Worm (Caenorhabditis elegans) whole organism, L1 larva: ENCODE results near the gene nhr-190.

ENCODE experiments used
- C04F5.9 ChIP-seq: sonication (generic microtip); optimal IDR thresholded peaks from 2 replicates; lab custom pipeline; 2016; ENCODE audit warnings: missing genetic modification characterization, missing compliant biosample characterization
- F16B12.6 ChIP-seq: fragments of 150-350 bp; optimal IDR thresholded peaks from 2 replicates; lab custom pipeline; 2014; ENCODE audit warnings: missing biosample characterization, missing genetic modification characterization
- aha-1 ChIP-seq: fragments of 150-350 bp; optimal IDR thresholded peaks from 2 replicates; lab custom pipeline; 2014; ENCODE audit warnings: missing biosample characterization, missing genetic modification characterization
- aly-2 ChIP-seq: fragments of 150-350 bp; optimal IDR thresholded peaks from 2 replicates; lab custom pipeline; 2014; ENCODE audit warnings: missing biosample characterization, missing genetic modification characterization
- ceh-88 ChIP-seq: fragments of 200-800 bp; sonication (Bioruptor generic); IDR thresholded peaks from 2 replicates; pipeline ENCODE4 v1.3.6; 2022; ENCODE audit warnings: missing genetic modification characterization, missing compliant biosample characterization
- ceh-90 ChIP-seq: sonication (generic microtip); optimal IDR thresholded peaks from 2 replicates; lab custom pipeline; 2016; ENCODE audit warnings: missing genetic modification characterization, missing compliant biosample characterization
- ces-1 ChIP-seq: fragments of 150-350 bp; optimal IDR thresholded peaks from 2 replicates; lab custom pipeline; 2014; ENCODE audit warnings: missing biosample characterization, missing genetic modification reagents, missing genetic modification characterization
- dpl-1 ChIP-seq, 3 experiments: fragments of 150-350 bp in 2 of 3; sonication (generic microtip) in 1 of 3; optimal IDR thresholded peaks; 2 replicates each; lab custom pipeline; 2014 to 2017; ENCODE audit warnings: missing biosample characterization in 3 of 3, missing genetic modification characterization in 3 of 3, missing genetic modification reagents in 3 of 3
- dsc-1 ChIP-seq: sonication (generic microtip); optimal IDR thresholded peaks from 2 replicates; lab custom pipeline; 2016; ENCODE audit warnings: mild to moderate bottlenecking, missing genetic modification characterization, missing compliant biosample characterization
- egl-27 ChIP-seq, 2 experiments: fragments of 150-350 bp in 1 of 2; sonication (generic microtip); optimal IDR thresholded peaks; 3 replicates each; lab custom pipeline; 2017 to 2018; ENCODE audit warnings: missing biosample characterization in 2 of 2, missing genetic modification characterization in 2 of 2, missing genetic modification reagents in 2 of 2
- elt-2 ChIP-seq: sonication (generic microtip); optimal IDR thresholded peaks from 2 replicates; lab custom pipeline; 2016; ENCODE audit warnings: missing genetic modification characterization, mild to moderate bottlenecking, inconsistent platforms, missing compliant biosample characterization, missing genetic modification reagents
- ets-5 ChIP-seq: fragments of 200-800 bp; sonication (Bioruptor generic); IDR thresholded peaks from 2 replicates; pipeline ENCODE4 v1.3.6; 2022; ENCODE audit warnings: missing genetic modification characterization, missing compliant biosample characterization
- fkh-10 ChIP-seq: sonication (generic microtip); optimal IDR thresholded peaks from 2 replicates; lab custom pipeline; 2017; ENCODE audit warnings: missing biosample characterization, missing genetic modification reagents, missing genetic modification characterization
- fkh-4 ChIP-seq: sonication (generic microtip); optimal IDR thresholded peaks from 2 replicates; lab custom pipeline; 2016; ENCODE audit warnings: missing compliant biosample characterization, missing genetic modification characterization, borderline replicate concordance
- fos-1 ChIP-seq: fragments of 150-350 bp; optimal IDR thresholded peaks from 2 replicates; lab custom pipeline; 2014; ENCODE audit warnings: missing biosample characterization, missing genetic modification characterization
- grh-1 ChIP-seq: fragments of 200-800 bp; sonication (Bioruptor generic); IDR thresholded peaks from 2 replicates; pipeline ENCODE4 v1.3.6; 2022; ENCODE audit warnings: missing genetic modification reagents, missing genetic modification characterization, missing compliant biosample characterization
- hlh-17 ChIP-seq: fragments of 200-800 bp; sonication (Bioruptor generic); optimal IDR thresholded peaks from 2 replicates; lab custom pipeline; 2018; ENCODE audit warnings: missing genetic modification characterization, mild to moderate bottlenecking, missing compliant biosample characterization, moderate library complexity, borderline replicate concordance
- hlh-4 ChIP-seq: sonication (generic microtip); optimal IDR thresholded peaks from 2 replicates; lab custom pipeline; 2016; ENCODE audit warnings: mild to moderate bottlenecking, missing genetic modification characterization, missing compliant biosample characterization
- irx-1 ChIP-seq: sonication (generic microtip); optimal IDR thresholded peaks from 2 replicates; lab custom pipeline; 2016; ENCODE audit warnings: missing genetic modification characterization, missing compliant biosample characterization
- jun-1 ChIP-seq: fragments of 150-350 bp; optimal IDR thresholded peaks from 2 replicates; lab custom pipeline; 2014; ENCODE audit warnings: missing biosample characterization, missing genetic modification reagents, missing genetic modification characterization
- lin-13 ChIP-seq: fragments of 150-350 bp; optimal IDR thresholded peaks from 2 replicates; lab custom pipeline; 2014; ENCODE audit warnings: missing biosample characterization, missing genetic modification reagents, missing genetic modification characterization
- lin-14 ChIP-seq: fragments of 200-800 bp; sonication (Bioruptor generic); optimal IDR thresholded peaks from 2 replicates; lab custom pipeline; 2018; ENCODE audit warnings: mild to moderate bottlenecking, missing genetic modification characterization, moderate library complexity, missing compliant biosample characterization
- lin-35 ChIP-seq, 2 experiments: fragments of 150-350 bp; optimal IDR thresholded peaks; 2 replicates each; lab custom pipeline; 2014; ENCODE audit warnings: missing biosample characterization in 2 of 2, missing genetic modification characterization in 2 of 2, missing genetic modification reagents in 2 of 2
- lsy-2 ChIP-seq, 2 experiments: fragments of 150-350 bp; optimal IDR thresholded peaks; 2 replicates each; lab custom pipeline; 2014; ENCODE audit warnings: missing biosample characterization in 2 of 2, missing genetic modification characterization in 2 of 2
- mab-9 ChIP-seq: fragments of 200-800 bp; sonication (Bioruptor generic); IDR thresholded peaks from 2 replicates; pipeline ENCODE4 v1.3.6; 2022; ENCODE audit warnings: missing genetic modification reagents, missing genetic modification characterization, missing compliant biosample characterization
- mdl-1 ChIP-seq, 2 experiments: fragments of 150-350 bp; optimal IDR thresholded peaks; 2 replicates each; lab custom pipeline; 2014 to 2017; ENCODE audit warnings: missing biosample characterization in 2 of 2, missing genetic modification characterization in 2 of 2, inconsistent platforms in 1 of 2
- mef-2 ChIP-seq: fragments of 150-350 bp; optimal IDR thresholded peaks from 2 replicates; lab custom pipeline; 2014; ENCODE audit warnings: missing biosample characterization, missing genetic modification characterization
- mep-1 ChIP-seq: fragments of 150-350 bp; optimal IDR thresholded peaks from 2 replicates; lab custom pipeline; 2014; ENCODE audit warnings: missing biosample characterization, missing genetic modification characterization
- nhr-11 ChIP-seq: fragments of 150-350 bp; optimal IDR thresholded peaks from 2 replicates; lab custom pipeline; 2014; ENCODE audit warnings: missing biosample characterization, missing genetic modification characterization
- nhr-19 ChIP-seq: fragments of 200-800 bp; sonication (Bioruptor generic); conservative IDR thresholded peaks from 2 replicates; pipeline ENCODE4 v1.3.6; 2022; ENCODE audit warnings: missing genetic modification characterization, missing compliant biosample characterization
- nhr-20 ChIP-seq: sonication (generic microtip); optimal IDR thresholded peaks from 2 replicates; lab custom pipeline; 2016; ENCODE audit warnings: mild to moderate bottlenecking, missing genetic modification characterization, missing compliant biosample characterization
- nhr-237 ChIP-seq: fragments of 150-350 bp; optimal IDR thresholded peaks from 2 replicates; lab custom pipeline; 2014; ENCODE audit warnings: missing biosample characterization, missing genetic modification characterization
- nhr-47 ChIP-seq: sonication (generic microtip); optimal IDR thresholded peaks from 2 replicates; lab custom pipeline; 2016; ENCODE audit warnings: mild to moderate bottlenecking, missing genetic modification characterization, moderate library complexity, missing compliant biosample characterization
- nhr-71 ChIP-seq: sonication (generic microtip); optimal IDR thresholded peaks from 2 replicates; lab custom pipeline; 2016; ENCODE audit warnings: mild to moderate bottlenecking, missing genetic modification characterization, moderate library complexity, missing compliant biosample characterization
- nhr-77 ChIP-seq: fragments of 150-350 bp; optimal IDR thresholded peaks from 2 replicates; lab custom pipeline; 2014; ENCODE audit warnings: missing biosample characterization, missing genetic modification characterization
- nhr-84 ChIP-seq: sonication (generic microtip); optimal IDR thresholded peaks from 2 replicates; lab custom pipeline; 2017; ENCODE audit warnings: missing biosample characterization, missing genetic modification characterization
- nhr-85 ChIP-seq: sonication (generic microtip); peaks from one replicate; lab custom pipeline; 2016; ENCODE audit warnings: missing genetic modification characterization, inconsistent platforms, missing compliant biosample characterization
- pax-3 ChIP-seq: fragments of 200-800 bp; sonication (Bioruptor generic); optimal IDR thresholded peaks from 2 replicates; lab custom pipeline; 2018; ENCODE audit warnings: mild to moderate bottlenecking, missing genetic modification characterization, moderate library complexity, missing compliant biosample characterization
- skn-1 ChIP-seq: fragments of 150-350 bp; optimal IDR thresholded peaks from 2 replicates; lab custom pipeline; 2014; ENCODE audit warnings: missing biosample characterization, missing genetic modification characterization
- snpc-4 ChIP-seq: fragments of 150-350 bp; optimal IDR thresholded peaks from 2 replicates; lab custom pipeline; 2014; ENCODE audit warnings: missing biosample characterization, missing genetic modification characterization
- snu-23 ChIP-seq: sonication (generic microtip); optimal IDR thresholded peaks from 2 replicates; lab custom pipeline; 2016; ENCODE audit warnings: missing genetic modification characterization, missing compliant biosample characterization
- sox-4 ChIP-seq: sonication (generic microtip); optimal IDR thresholded peaks from 2 replicates; lab custom pipeline; 2016; ENCODE audit warnings: missing genetic modification characterization, missing compliant biosample characterization
- swsn-7 ChIP-seq: sonication (generic microtip); optimal IDR thresholded peaks from 2 replicates; lab custom pipeline; 2016; ENCODE audit warnings: missing genetic modification characterization, missing compliant biosample characterization
- tbx-2 ChIP-seq: sonication (generic microtip); optimal IDR thresholded peaks from 2 replicates; lab custom pipeline; 2016; ENCODE audit warnings: missing genetic modification characterization, missing compliant biosample characterization
- tlp-1 ChIP-seq: fragments of 150-350 bp; optimal IDR thresholded peaks from 2 replicates; lab custom pipeline; 2014; ENCODE audit warnings: missing biosample characterization, missing genetic modification characterization
- unc-130 ChIP-seq: fragments of 150-350 bp; optimal IDR thresholded peaks from 2 replicates; lab custom pipeline; 2017; ENCODE audit warnings: missing biosample characterization, missing genetic modification characterization, inconsistent platforms
- unc-86 ChIP-seq: sonication (generic microtip); optimal IDR thresholded peaks from 2 replicates; lab custom pipeline; 2016; ENCODE audit warnings: missing genetic modification characterization, missing compliant biosample characterization
- unc-98 ChIP-seq: fragments of 200-800 bp; sonication (Bioruptor generic); IDR thresholded peaks from 2 replicates; pipeline ENCODE4 v1.3.6; 2022; ENCODE audit warnings: missing genetic modification characterization, missing compliant biosample characterization
- xbp-1 ChIP-seq: sonication (generic microtip); optimal IDR thresholded peaks from 2 replicates; lab custom pipeline; 2016; ENCODE audit warnings: missing genetic modification characterization, missing compliant biosample characterization
- zag-1 ChIP-seq: fragments of 150-350 bp; optimal IDR thresholded peaks from 2 replicates; lab custom pipeline; 2014; ENCODE audit warnings: missing biosample characterization, missing genetic modification characterization

Gene nhr-190

DNA sequence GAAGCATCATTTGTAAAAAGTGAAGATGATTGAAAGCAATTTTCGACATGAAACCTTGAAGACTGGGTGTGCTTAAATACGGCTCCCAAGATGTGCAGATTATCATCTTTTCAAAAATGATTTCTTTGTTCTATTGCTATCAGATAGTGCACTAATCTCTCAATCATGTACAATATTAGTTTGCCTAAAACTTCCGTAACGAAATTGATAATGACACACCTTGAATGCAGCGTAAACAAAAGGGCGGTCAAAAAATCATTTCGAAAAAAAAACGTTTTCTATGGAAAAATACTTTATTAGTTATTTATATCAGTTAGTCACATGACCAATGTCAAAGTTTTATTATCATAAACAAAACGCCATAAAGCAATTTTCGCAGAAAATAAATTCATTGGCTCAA, 19.8 kb downstream of the nhr-190 start, which contains the start of gene F48G7.5:
F48G7.5 (minus strand) TSS at position 34 of the 400 bp plus-strand sequence.
- TF ChIP-seq nhr-85 (tag; lab: Kevin White, UChicago), result no peak
- peak; percentile 29 for TF ChIP-seq elt-2 (tag; lab: Kevin White, UChicago)
- TF ChIP-seq, all 84 proteins: peak for 1

DNA sequence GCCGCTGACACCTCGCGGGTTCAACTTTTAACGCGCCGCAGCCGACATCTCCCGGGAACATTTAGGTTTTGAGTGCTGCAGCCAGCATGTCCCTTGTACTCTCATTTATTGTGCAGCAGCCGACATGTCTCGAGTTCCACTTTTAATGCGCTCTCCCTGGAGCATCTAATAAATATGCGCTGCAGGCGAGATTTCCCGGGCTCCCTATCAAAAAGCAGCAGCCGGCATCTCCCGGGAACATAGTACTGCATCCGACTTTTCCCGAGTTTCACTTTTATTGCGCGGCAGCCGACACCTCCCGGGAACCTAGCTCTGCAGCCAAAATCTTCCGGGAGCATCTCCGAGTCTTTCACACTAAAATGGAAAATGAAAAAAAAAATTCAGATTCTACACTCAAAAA, 21.7 kb downstream of the nhr-190 start:
- TF ChIP-seq ces-1 (GFP tag; lab: Kevin White, UChicago) (no peak), nhr-77 (no peak), dsc-1 (tag; lab: Kevin White, UChicago) (no peak), C04F5.9 (no peak), lin-13 (GFP tag; lab: Kevin White, UChicago) (no peak), hlh-17 (no peak), fos-1 (tag; lab: Kevin White, UChicago) (no peak), nhr-84 (no peak)

DNA sequence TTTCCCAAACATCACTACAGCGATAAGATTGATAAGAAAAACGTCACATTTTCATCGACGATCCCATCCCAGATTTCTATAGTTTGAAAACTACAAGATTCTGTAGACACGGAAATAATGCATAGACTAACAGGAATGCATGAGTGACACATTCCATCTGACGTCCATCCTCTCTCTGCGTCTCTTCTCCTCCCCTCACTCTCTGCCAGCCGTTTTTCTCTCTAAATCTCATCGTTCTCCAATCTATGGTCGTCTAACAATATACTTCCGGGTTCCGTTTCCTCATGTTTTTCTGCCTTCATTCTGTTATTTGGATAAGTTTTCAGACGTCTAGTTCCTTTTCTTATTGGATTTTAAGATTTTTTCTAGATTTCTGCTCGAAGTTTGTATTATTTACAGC, 23.7 kb downstream of the nhr-190 start, which contains the start of gene F48G7.4:
F48G7.4 (plus strand) TSS at position 400 of the 400 bp plus-strand sequence.
- peak; percentile 13 for TF ChIP-seq sox-4 (tag; lab: Kevin White, UChicago)
- TF ChIP-seq snpc-4 (tag; lab: Kevin White, UChicago), result peak; percentile 13
- TF ChIP-seq nhr-19 (GFP tag; lab: Robert Waterston, UW), result peak; percentile 60
- TF ChIP-seq pax-3 (tag; lab: Kevin White, UChicago), result peak; percentile 3
- TF ChIP-seq lsy-2 (tag; optimal IDR thresholded peaks at IDR 0.05; lab: Kevin White, UChicago), result peak in 1 of 2 experiments; percentile 72
- TF ChIP-seq unc-130, result no peak
- no peak for TF ChIP-seq unc-98 (GFP tag; lab: Robert Waterston, UW)
- peak; percentile 25 for TF ChIP-seq mep-1
- peak; percentile 91 for TF ChIP-seq nhr-71 (tag; lab: Kevin White, UChicago)
- TF ChIP-seq grh-1 (GFP tag; lab: Robert Waterston, UW), result peak; percentile 48; the same call in 1 of the 2 replicates
- peak; percentile 78 for TF ChIP-seq swsn-7 (tag; lab: Kevin White, UChicago)
- no peak for TF ChIP-seq tlp-1
- peak; percentile 15 for TF ChIP-seq lin-13 (GFP tag; lab: Kevin White, UChicago)
- TF ChIP-seq mef-2, result peak; percentile 24
- TF ChIP-seq lin-35 (GFP tag; optimal IDR thresholded peaks at IDR 0.05; lab: Kevin White, UChicago), result peak; percentile 52 to 64
- peak in 1 of 2 experiments; percentile 11 for TF ChIP-seq mdl-1 (tag; optimal IDR thresholded peaks at IDR 0.05; lab: Kevin White, UChicago)
- TF ChIP-seq fkh-4 (tag; lab: Kevin White, UChicago), result no peak
- TF ChIP-seq C04F5.9, result no peak
- peak; percentile 86 for TF ChIP-seq tbx-2 (tag; lab: Kevin White, UChicago)
- TF ChIP-seq dpl-1 (GFP tag; optimal IDR thresholded peaks at IDR 0.05; lab: Kevin White, UChicago), result peak; percentile 22 to 44 (median 32)
- no peak for TF ChIP-seq aha-1 (tag; lab: Kevin White, UChicago)
- no peak for TF ChIP-seq mab-9 (GFP tag; lab: Robert Waterston, UW)
- TF ChIP-seq irx-1 (tag; lab: Kevin White, UChicago), result peak; percentile 47
- peak; percentile 64 for TF ChIP-seq jun-1 (tag; lab: Kevin White, UChicago)
- peak; percentile 86 for TF ChIP-seq snu-23 (GFP tag; lab: Kevin White, UChicago)
- peak; percentile 100 for TF ChIP-seq lin-14 (GFP tag; lab: Kevin White, UChicago)
- TF ChIP-seq F16B12.6 (tag; lab: Kevin White, UChicago), result peak; percentile 5
- peak; percentile 68 for TF ChIP-seq nhr-237 (tag; lab: Kevin White, UChicago)
- TF ChIP-seq fkh-10 (GFP tag; lab: Kevin White, UChicago), result peak; percentile 38
- TF ChIP-seq ets-5 (GFP tag; lab: Robert Waterston, UW), result no peak
- peak; percentile 90 for TF ChIP-seq unc-86 (tag; lab: Kevin White, UChicago)
- peak; percentile 54 for TF ChIP-seq aly-2 (tag; lab: Kevin White, UChicago)
- TF ChIP-seq nhr-85 (tag; lab: Kevin White, UChicago), result peak; percentile 95
- no peak for TF ChIP-seq ceh-90 (tag; lab: Kevin White, UChicago)
- peak; percentile 23 for TF ChIP-seq nhr-77
- peak; percentile 26 for TF ChIP-seq zag-1 (tag; lab: Kevin White, UChicago)
- peak in 1 of 2 experiments; percentile 45 for TF ChIP-seq egl-27 (tag; optimal IDR thresholded peaks at IDR 0.05; lab: Kevin White, UChicago)
- peak; percentile 86 for TF ChIP-seq nhr-47 (tag; lab: Kevin White, UChicago)
- TF ChIP-seq hlh-4 (tag; lab: Kevin White, UChicago), result no peak
- TF ChIP-seq ceh-88 (GFP tag; lab: Robert Waterston, UW), result no peak
- TF ChIP-seq xbp-1 (tag; lab: Kevin White, UChicago), result peak; percentile 64
- peak; percentile 91 for TF ChIP-seq nhr-20 (tag; lab: Kevin White, UChicago)
- TF ChIP-seq nhr-11, result peak; percentile 73
- TF ChIP-seq skn-1, result peak; percentile 67
